Worm (Caenorhabditis elegans): ENCODE results near the gene mrps-7.

mrps-7 gene

DNA sequence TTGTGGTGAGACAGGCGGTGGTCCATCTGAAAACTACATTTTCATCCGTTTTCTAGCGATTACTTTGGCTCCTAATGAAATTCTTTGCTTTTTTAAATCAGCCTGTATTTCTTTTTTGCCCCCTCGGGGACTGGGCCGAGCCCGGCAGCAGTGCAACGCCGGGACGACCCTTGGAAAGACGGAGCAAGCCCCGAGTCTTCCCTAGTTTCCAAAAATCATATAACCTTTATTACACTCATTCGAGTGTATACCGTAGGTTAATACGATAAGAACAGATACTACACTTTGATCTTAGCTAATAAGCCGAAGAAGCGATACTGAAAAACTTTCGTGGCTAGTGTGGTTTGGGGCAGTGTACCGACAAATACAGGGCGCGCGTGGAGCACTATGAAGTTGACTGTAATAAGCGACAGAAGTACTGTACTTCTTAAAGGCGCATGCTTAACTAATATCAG, 2.8 kb downstream of the mrps-7 start (continued):
- no peak for TF ChIP-seq rbr-2 (tag; optimal IDR thresholded peaks at IDR 0.05)
- no peak for TF ChIP-seq lin-39 (tag; optimal IDR thresholded peaks at IDR 0.05)
- no peak for TF ChIP-seq nhr-237 (tag; optimal IDR thresholded peaks at IDR 0.05)
- no peak for TF ChIP-seq hif-1 (tag; optimal IDR thresholded peaks at IDR 0.05)
- TF ChIP-seq aha-1 (tag), result peak; percentile 66
- no peak for TF ChIP-seq ztf-7 (tag; optimal IDR thresholded peaks at IDR 0.05)
- TF ChIP-seq F37D6.2 (tag; optimal IDR thresholded peaks at IDR 0.05), result no peak
- TF ChIP-seq ceh-82 (tag; optimal IDR thresholded peaks at IDR 0.05), result no peak
- TF ChIP-seq nhr-6 (tag; optimal IDR thresholded peaks at IDR 0.05), result no peak
- TF ChIP-seq mxl-3 (GFP tag; optimal IDR thresholded peaks at IDR 0.05), result no peak
- TF ChIP-seq hmg-1.1 (GFP tag; IDR thresholded peaks at IDR 0.05), result no peak
- 0 out of 2 replicates have a peak, but pooled peaks have one; percentile 30 for TF ChIP-seq ZK337.2 (GFP tag; IDR thresholded peaks at IDR 0.05)
- no peak for TF ChIP-seq Y75B8A.6 (GFP tag; IDR thresholded peaks at IDR 0.05)
- TF ChIP-seq T26A8.4 (GFP tag; IDR thresholded peaks at IDR 0.05), result peak; percentile 53; the same call in 1 of the 2 replicates
- no peak for TF ChIP-seq F26F4.8 (GFP tag; conservative IDR thresholded peaks at IDR 0.05)
- no peak for TF ChIP-seq nhr-41 (GFP tag; IDR thresholded peaks at IDR 0.05)
- TF ChIP-seq dmd-8 (GFP tag; IDR thresholded peaks at IDR 0.05), result no peak
- no peak for TF ChIP-seq ztf-11 (tag; optimal IDR thresholded peaks at IDR 0.05)
- no peak for TF ChIP-seq skn-1 (tag; optimal IDR thresholded peaks at IDR 0.05)
- no peak for TF ChIP-seq nhr-76 (tag; optimal IDR thresholded peaks at IDR 0.05)
- no peak for TF ChIP-seq dpl-1 (GFP tag; optimal IDR thresholded peaks at IDR 0.05)
- TF ChIP-seq F10B5.3 (tag; optimal IDR thresholded peaks at IDR 0.05), result no peak
- no peak for TF ChIP-seq ZK546.5 (tag; optimal IDR thresholded peaks at IDR 0.05)
- TF ChIP-seq madf-5 (GFP tag; IDR thresholded peaks at IDR 0.05), result no peak
- no peak for TF ChIP-seq hlh-11 (tag; optimal IDR thresholded peaks at IDR 0.05)
- no peak for TF ChIP-seq Y105C5A.15 (GFP tag; IDR thresholded peaks at IDR 0.05)
- no peak for TF ChIP-seq lin-1 (GFP tag; IDR thresholded peaks at IDR 0.05)
- no peak for TF ChIP-seq nhr-11 (tag; optimal IDR thresholded peaks at IDR 0.05)
- peak; percentile 90 for TF ChIP-seq mdt-29 (GFP tag; IDR thresholded peaks at IDR 0.05)
- TF ChIP-seq mep-1 (tag; optimal IDR thresholded peaks at IDR 0.05), result no peak
- no peak for TF ChIP-seq spr-3 (GFP tag; optimal IDR thresholded peaks at IDR 0.05)
- no peak for TF ChIP-seq R02D3.7 (tag; optimal IDR thresholded peaks at IDR 0.05)
- TF ChIP-seq zfp-2 (tag; optimal IDR thresholded peaks at IDR 0.05), result no peak
- peak; percentile 99 for TF ChIP-seq snpc-1.2 (GFP tag; IDR thresholded peaks at IDR 0.05)
- no peak for TF ChIP-seq dmd-9 (GFP tag; IDR thresholded peaks at IDR 0.05)
- TF ChIP-seq tra-1 (GFP tag; IDR thresholded peaks at IDR 0.05), result no peak
- no peak for TF ChIP-seq daf-8 (GFP tag; IDR thresholded peaks at IDR 0.05)
- no peak for TF ChIP-seq dve-1 (tag; optimal IDR thresholded peaks at IDR 0.05; ENCODE audit: insufficient read depth)
- TF ChIP-seq F44E2.7 (GFP tag; IDR thresholded peaks at IDR 0.05), result no peak
- peak; percentile 75 for TF ChIP-seq unc-130 (GFP tag; optimal IDR thresholded peaks at IDR 0.05)
- TF ChIP-seq unc-62 (GFP tag; optimal IDR thresholded peaks at IDR 0.05 in 1 of 2), result peak in 1 of 2 experiments; percentile 25
- no peak for TF ChIP-seq unc-62 (tag; optimal IDR thresholded peaks at IDR 0.05)
- no peak for TF ChIP-seq lin-13 (GFP tag; optimal IDR thresholded peaks at IDR 0.05)
- no peak for TF ChIP-seq ceh-62 (tag; optimal IDR thresholded peaks at IDR 0.05)
- TF ChIP-seq lin-15B (tag; optimal IDR thresholded peaks at IDR 0.05), result no peak
- TF ChIP-seq mxl-2 (GFP tag; conservative IDR thresholded peaks at IDR 0.05), result no peak
- no peak for TF ChIP-seq hlh-30 (tag; optimal IDR thresholded peaks at IDR 0.05; ENCODE audit: insufficient read depth)
- no peak for TF ChIP-seq mdl-1 (tag; optimal IDR thresholded peaks at IDR 0.05)
- no peak for TF ChIP-seq nhr-48 (tag; optimal IDR thresholded peaks at IDR 0.05)
- TF ChIP-seq egl-27 (tag; optimal IDR thresholded peaks at IDR 0.05), result no peak
- no peak for TF ChIP-seq lir-3 (tag; optimal IDR thresholded peaks at IDR 0.05)
- no peak for TF ChIP-seq cey-2 (tag; optimal IDR thresholded peaks at IDR 0.05; ENCODE audit: borderline replicate concordance, insufficient read depth)
- no peak for TF ChIP-seq ces-1 (GFP tag; optimal IDR thresholded peaks at IDR 0.05)

All from whole organism, L4 larva.